Fruit fly (Drosophila melanogaster): ENCODE measurements around the gene CG14963.

CG14963 gene

DNA sequence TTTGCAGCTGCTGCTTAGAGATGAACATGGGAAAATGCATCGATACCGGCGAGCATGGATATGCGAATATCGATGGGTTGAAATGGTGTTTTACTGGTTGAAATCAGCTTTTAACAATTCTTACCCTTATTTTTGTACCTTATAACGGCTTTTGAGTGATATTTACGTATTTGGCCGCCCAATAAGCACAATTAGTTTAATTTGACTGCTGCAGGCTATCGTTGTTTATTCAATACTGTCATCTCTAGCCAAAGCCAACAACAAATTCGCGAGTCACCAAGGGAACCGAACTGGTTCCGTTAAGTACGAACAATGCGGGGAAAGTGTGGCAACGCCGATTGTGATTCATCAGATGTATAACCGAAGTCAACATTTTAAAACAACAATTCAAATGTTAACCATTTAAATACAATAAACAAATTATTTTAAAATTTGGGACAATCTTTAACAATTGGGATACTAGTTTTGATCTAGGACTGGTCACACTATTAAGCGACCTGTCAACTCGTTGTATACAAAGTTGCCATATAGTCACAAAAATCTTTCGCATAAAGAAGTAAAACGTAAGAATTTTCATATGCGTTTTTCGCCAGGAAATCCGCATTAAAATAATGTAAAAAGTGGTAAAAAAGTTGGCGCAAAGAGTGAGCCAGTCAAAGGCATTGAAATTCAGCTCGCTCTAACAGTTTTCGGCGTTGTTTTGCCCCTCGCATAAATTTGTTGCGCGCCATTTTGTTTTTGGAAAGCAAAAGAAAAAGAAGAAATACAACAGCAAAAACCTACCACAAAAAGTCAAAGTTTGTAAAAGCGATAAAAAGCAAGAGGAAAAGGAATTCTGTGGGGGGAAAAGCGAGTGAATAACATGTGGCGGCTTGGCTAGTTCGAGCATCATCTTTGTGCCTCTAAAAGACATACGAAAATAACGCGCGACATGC, 24.0 kb downstream of the CG14963 start, which contains the start of the genes Usp5 and BtbVII (continued):
- TF ChIP-seq CG17385 (GFP tag; optimal IDR thresholded peaks at IDR 0.05) (no peak), CG18262 (tag; optimal IDR thresholded peaks at IDR 0.05) (peak; percentile 34), CG14050 (GFP tag; IDR thresholded peaks at IDR 0.05) (no peak), schlank (tag; optimal IDR thresholded peaks at IDR 0.05) (peak; percentile 24), CG3407 (GFP tag; optimal IDR thresholded peaks at IDR 0.05) (no peak), CG2199 (GFP tag; IDR thresholded peaks at IDR 0.05) (no peak), CG9797 (GFP tag; optimal IDR thresholded peaks at IDR 0.05) (peak; percentile 81), da (GFP tag; optimal IDR thresholded peaks at IDR 0.05) (peak; percentile 17), Chrac-16 (GFP tag; optimal IDR thresholded peaks at IDR 0.05) (peak; percentile 62), ssp (GFP tag; IDR thresholded peaks at IDR 0.05) (peak; percentile 54), HLHmδ (GFP tag; optimal IDR thresholded peaks at IDR 0.05) (no peak), gcm2 (GFP tag; optimal IDR thresholded peaks at IDR 0.05) (no peak), jigr1 (GFP tag; IDR thresholded peaks at IDR 0.05) (no peak), Hmx (GFP tag; optimal IDR thresholded peaks at IDR 0.05) (no peak), fd64A (GFP tag; optimal IDR thresholded peaks at IDR 0.05) (no peak), CG18011 (GFP tag; optimal IDR thresholded peaks at IDR 0.05) (no peak), CG17568 (GFP tag; optimal IDR thresholded peaks at IDR 0.05) (no peak), emc (GFP tag; optimal IDR thresholded peaks at IDR 0.05) (no peak), eve (GFP tag; optimal IDR thresholded peaks at IDR 0.05) (no peak), HLH3B (GFP tag; IDR thresholded peaks at IDR 0.05) (0 out of 2 replicates have a peak, but pooled peaks have one; percentile 14), CG4617 (GFP tag; optimal IDR thresholded peaks at IDR 0.05; ENCODE audit: borderline replicate concordance) (peak; percentile 50), CG6813 (GFP tag; optimal IDR thresholded peaks at IDR 0.05) (no peak), Tbp (GFP tag; optimal IDR thresholded peaks at IDR 0.05) (no peak), ems (GFP tag; optimal IDR thresholded peaks at IDR 0.05) (peak; percentile 67), pzg (GFP tag; optimal IDR thresholded peaks at IDR 0.05) (peak; percentile 91), sr (GFP tag; IDR thresholded peaks at IDR 0.05) (no peak), CG7987 (GFP tag; optimal IDR thresholded peaks at IDR 0.05) (no peak), CG13287 (GFP tag; IDR thresholded peaks at IDR 0.05; ENCODE audit: partially characterized antibody) (peak; percentile 99), CG11247 (GFP tag; IDR thresholded peaks at IDR 0.05) (peak; percentile 48; the same call in 1 of the 2 replicates), CG15479 (GFP tag; optimal IDR thresholded peaks at IDR 0.05) (no peak), lmd (GFP tag; IDR thresholded peaks at IDR 0.05) (peak; percentile 45; the same call in 1 of the 2 replicates), esg (GFP tag; conservative IDR thresholded peaks at IDR 0.05) (no peak), ranshi (GFP tag; IDR thresholded peaks at IDR 0.05) (no peak), Aef1 (GFP tag; IDR thresholded peaks at IDR 0.05) (peak; percentile 84), CG14441 (GFP tag; IDR thresholded peaks at IDR 0.05) (peak; percentile 64), Oaz (GFP tag; IDR thresholded peaks at IDR 0.05) (0 out of 2 replicates have a peak, but pooled peaks have one; percentile 25), chn (GFP tag; optimal IDR thresholded peaks at IDR 0.05) (peak; percentile 87), Drgx (GFP tag; IDR thresholded peaks at IDR 0.05) (peak; percentile 62), shn (GFP tag; optimal IDR thresholded peaks at IDR 0.05) (peak; percentile 74), Blimp-1 (GFP tag; optimal IDR thresholded peaks at IDR 0.05) (no peak), Awh (GFP tag; IDR thresholded peaks at IDR 0.05) (peak; percentile 60), D19B (GFP tag; optimal IDR thresholded peaks at IDR 0.05) (no peak), CG12769 (tag; optimal IDR thresholded peaks at IDR 0.05) (peak; percentile 78), CG33557 (GFP tag; optimal IDR thresholded peaks at IDR 0.05) (peak; percentile 50), MESR4 (GFP tag; optimal IDR thresholded peaks at IDR 0.05) (peak; percentile 56), Pdp1 (GFP tag; optimal IDR thresholded peaks at IDR 0.05) (peak; percentile 61 to 69), CG13775 (GFP tag; optimal IDR thresholded peaks at IDR 0.05) (peak; percentile 70), z (GFP tag; IDR thresholded peaks at IDR 0.05) (no peak), Med (GFP tag) (peak; percentile 96)
